Fruit fly (Drosophila melanogaster): ENCODE measurements around the gene CG13359.

CG13359 gene

dm6 chrX:758892-759621 is 44.2 kb downstream of the CG13359 start, which contains the start of gene CG5273 (continued):
- TF ChIP-seq N (GFP tag; optimal IDR thresholded peaks at IDR 0.05) (no peak), Sp1 (GFP tag; optimal IDR thresholded peaks at IDR 0.05) (peak; percentile 3), HLH106 (tag; optimal IDR thresholded peaks at IDR 0.05) (peak; percentile 20)

dm6 chrX:756856-757255 is 46.4 kb downstream of the CG13359 start:
- TF ChIP-seq Rel (GFP tag; optimal IDR thresholded peaks at IDR 0.05) = peak; percentile 12
- peak; percentile 5 for TF ChIP-seq Rel (tag; optimal IDR thresholded peaks at IDR 0.05)
- peak; percentile 22 for TF ChIP-seq h (GFP tag; optimal IDR thresholded peaks at IDR 0.05)
- no peak for TF ChIP-seq Mio (GFP tag; optimal IDR thresholded peaks at IDR 0.05)

DNA sequence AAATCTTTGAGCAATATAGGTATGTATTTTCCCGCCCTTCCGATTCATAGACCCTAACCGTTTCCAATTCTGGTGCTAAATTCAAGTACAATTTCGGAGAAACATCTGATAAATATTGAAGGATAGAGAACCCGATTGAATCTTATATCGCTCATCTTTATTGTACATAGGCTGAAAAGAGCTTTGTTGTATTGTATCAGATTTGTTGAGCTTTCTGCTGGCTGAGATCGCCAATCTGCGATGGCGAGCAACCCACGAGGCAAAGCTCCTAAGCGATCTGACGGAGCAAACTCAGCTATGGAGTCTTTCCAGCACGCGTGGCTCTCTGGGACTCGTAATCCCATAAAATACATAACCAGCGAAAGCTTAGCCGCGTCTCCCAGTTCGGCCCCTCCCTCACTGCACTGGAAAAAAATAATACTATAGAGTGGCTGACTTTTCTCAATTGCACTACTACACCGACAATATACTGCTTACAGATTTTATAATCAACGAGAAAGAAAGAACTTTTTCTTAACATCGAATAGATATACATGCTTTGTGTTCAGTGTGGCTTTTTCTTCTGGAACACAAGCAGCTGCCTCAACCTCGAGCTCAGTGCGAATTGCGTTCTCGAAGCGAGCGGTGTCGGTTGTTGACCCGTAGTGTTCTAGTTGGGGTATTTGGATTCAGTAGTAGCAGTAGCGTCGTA is 47.5 kb downstream of the CG13359 start:
- TF ChIP-seq N (GFP tag; optimal IDR thresholded peaks at IDR 0.05) = no peak
- TF ChIP-seq Vsx2 (GFP tag; optimal IDR thresholded peaks at IDR 0.05; ENCODE audit: partially characterized antibody) = no peak
- TF ChIP-seq CG32264 (GFP tag; optimal IDR thresholded peaks at IDR 0.05) = peak; percentile 74
- no peak for TF ChIP-seq dl (GFP tag; optimal IDR thresholded peaks at IDR 0.05; ENCODE audit: insufficient read depth in 1 of 2, partially characterized antibody in 2 of 2)
- TF ChIP-seq pan (optimal IDR thresholded peaks at IDR 0.05) = no peak
- no peak for TF ChIP-seq tai (GFP tag; optimal IDR thresholded peaks at IDR 0.05)
- peak; percentile 59 for TF ChIP-seq sage (GFP tag; optimal IDR thresholded peaks at IDR 0.05)
- no peak for TF ChIP-seq dsf (GFP tag; optimal IDR thresholded peaks at IDR 0.05; ENCODE audit: borderline replicate concordance)
- TF ChIP-seq Mio (GFP tag; optimal IDR thresholded peaks at IDR 0.05) = peak; percentile 67
- peak; percentile 90 for TF ChIP-seq fru (GFP tag; optimal IDR thresholded peaks at IDR 0.05)
- peak; percentile 59 for TF ChIP-seq Jra (GFP tag; optimal IDR thresholded peaks at IDR 0.05)
- peak; percentile 94 for TF ChIP-seq h (GFP tag; optimal IDR thresholded peaks at IDR 0.05)
- TF ChIP-seq HLH106 (tag; optimal IDR thresholded peaks at IDR 0.05) = peak; percentile 80
- no peak for TF ChIP-seq Dif (GFP tag; optimal IDR thresholded peaks at IDR 0.05; ENCODE audit: partially characterized antibody)
- TF ChIP-seq Myc (optimal IDR thresholded peaks at IDR 0.05) = no peak
- no peak for TF ChIP-seq jim (GFP tag; optimal IDR thresholded peaks at IDR 0.05)
- TF ChIP-seq Hnf4 (GFP tag; optimal IDR thresholded peaks at IDR 0.05) = peak; percentile 86
- TF ChIP-seq Dfd (GFP tag; optimal IDR thresholded peaks at IDR 0.05) = no peak
- peak; percentile 87 for TF ChIP-seq OdsH (GFP tag; optimal IDR thresholded peaks at IDR 0.05)
- no peak for TF ChIP-seq brk (GFP tag; optimal IDR thresholded peaks at IDR 0.05)
- peak; percentile 58 for TF ChIP-seq Rel (GFP tag; optimal IDR thresholded peaks at IDR 0.05)
- peak; percentile 54 for TF ChIP-seq Rel (tag; optimal IDR thresholded peaks at IDR 0.05)
- TF ChIP-seq Abd-B (GFP tag; optimal IDR thresholded peaks at IDR 0.05) = no peak
- peak; percentile 89 for TF ChIP-seq br (GFP tag; optimal IDR thresholded peaks at IDR 0.05)
- peak; percentile 66 for TF ChIP-seq dmrt93B (GFP tag; optimal IDR thresholded peaks at IDR 0.05)
- TF ChIP-seq rgr (GFP tag; optimal IDR thresholded peaks at IDR 0.05) = peak; percentile 92
- TF ChIP-seq psq (GFP tag; optimal IDR thresholded peaks at IDR 0.05) = peak; percentile 71
- no peak for TF ChIP-seq CrebA (GFP tag; optimal IDR thresholded peaks at IDR 0.05; ENCODE audit: borderline replicate concordance)
- TF ChIP-seq lola (GFP tag; optimal IDR thresholded peaks at IDR 0.05) = no peak
- peak; percentile 66 for TF ChIP-seq woc (GFP tag; optimal IDR thresholded peaks at IDR 0.05)
- peak; percentile 90 for TF ChIP-seq ey (GFP tag; optimal IDR thresholded peaks at IDR 0.05)
- TF ChIP-seq CG9705 (GFP tag; optimal IDR thresholded peaks at IDR 0.05) = no peak
- TF ChIP-seq foxo (GFP tag; optimal IDR thresholded peaks at IDR 0.05) = peak; percentile 28 to 91
- TF ChIP-seq GATAd (GFP tag; optimal IDR thresholded peaks at IDR 0.05) = no peak
- TF ChIP-seq usp (GFP tag; optimal IDR thresholded peaks at IDR 0.05) = no peak
- TF ChIP-seq Hr83 (GFP tag; optimal IDR thresholded peaks at IDR 0.05; ENCODE audit: poor library complexity, severe bottlenecking) = peak; percentile 44
- TF ChIP-seq Sp1 (GFP tag; optimal IDR thresholded peaks at IDR 0.05) = peak; percentile 76
- TF ChIP-seq sv (GFP tag; optimal IDR thresholded peaks at IDR 0.05) = peak; percentile 82
- no peak for TF ChIP-seq Hr78 (GFP tag; optimal IDR thresholded peaks at IDR 0.05)
